Fruit fly (Drosophila melanogaster) Kc167 (cell line): ENCODE data around the gene Nlg2.

Experiments used
- Myc ChIP-seq: fragments of >200 bp; optimal IDR thresholded peaks from 2 replicates; lab custom pipeline; 2017; ENCODE audit warnings: missing external identifiers
- Sin3A ChIP-seq: fragments of >200 bp; optimal IDR thresholded peaks from 2 replicates; lab custom pipeline; 2018; ENCODE audit warnings: missing external identifiers
- h ChIP-seq: fragments of >200 bp; optimal IDR thresholded peaks from 3 replicates; lab custom pipeline; 2018; ENCODE audit warnings: missing external identifiers
- insv ChIP-seq: fragments of >200 bp; optimal IDR thresholded peaks from 3 replicates; lab custom pipeline; 2018; ENCODE audit warnings: missing external identifiers
- psq ChIP-seq: fragments of >200 bp; optimal IDR thresholded peaks from 2 replicates; lab custom pipeline; 2017; ENCODE audit warnings: missing external identifiers
- ttk ChIP-seq: sonication (Bioruptor generic); optimal IDR thresholded peaks from 2 replicates; lab custom pipeline; 2017; ENCODE audit warnings: missing external identifiers

Nlg2 gene

dm6 chr2L:6921360-6922090, 46.8 kb downstream of the Nlg2 start:
- TF ChIP-seq ttk = no peak
- TF ChIP-seq insv (lab: Kevin White, UChicago) = no peak
- no peak for TF ChIP-seq psq
- TF ChIP-seq h (lab: Kevin White, UChicago) = no peak
- no peak for TF ChIP-seq Sin3A
- no peak for TF ChIP-seq Myc (lab: Kevin White, UChicago)

DNA sequence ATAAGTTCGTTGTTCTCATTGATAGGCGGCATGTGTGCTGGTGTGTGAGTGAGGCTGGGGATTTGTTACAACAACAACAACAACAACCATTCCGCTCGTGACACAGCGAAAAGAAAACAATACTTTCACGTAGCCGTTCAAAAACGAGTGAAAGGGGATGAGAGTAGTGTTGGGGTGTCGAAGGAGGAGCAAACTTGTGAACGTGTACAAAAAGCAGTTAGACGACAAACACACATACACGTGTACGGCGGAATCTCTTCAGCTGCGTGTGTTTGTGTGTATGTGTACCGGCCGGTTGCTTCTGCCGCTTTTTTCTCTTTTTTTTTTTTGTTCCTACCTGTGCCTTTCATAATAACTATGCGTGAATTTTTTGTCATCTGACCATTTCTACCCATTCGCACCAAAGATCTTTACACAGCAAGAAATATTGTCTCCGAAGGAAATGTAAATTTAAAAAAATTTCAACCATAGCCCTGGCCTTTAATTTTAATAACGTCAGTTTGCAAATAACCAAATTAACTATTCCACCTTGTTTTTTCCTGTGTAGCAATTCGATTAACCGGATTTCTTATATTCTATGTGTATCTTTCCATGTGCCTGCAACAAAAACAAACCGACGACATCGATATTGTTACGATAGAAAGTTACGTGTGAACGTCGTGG, 47.5 kb downstream of the Nlg2 start:
- no peak for TF ChIP-seq Sin3A
- TF ChIP-seq h (lab: Kevin White, UChicago) = no peak
- TF ChIP-seq psq = no peak
- TF ChIP-seq Myc (lab: Kevin White, UChicago) = no peak
- no peak for TF ChIP-seq insv (lab: Kevin White, UChicago)
- no peak for TF ChIP-seq ttk

DNA sequence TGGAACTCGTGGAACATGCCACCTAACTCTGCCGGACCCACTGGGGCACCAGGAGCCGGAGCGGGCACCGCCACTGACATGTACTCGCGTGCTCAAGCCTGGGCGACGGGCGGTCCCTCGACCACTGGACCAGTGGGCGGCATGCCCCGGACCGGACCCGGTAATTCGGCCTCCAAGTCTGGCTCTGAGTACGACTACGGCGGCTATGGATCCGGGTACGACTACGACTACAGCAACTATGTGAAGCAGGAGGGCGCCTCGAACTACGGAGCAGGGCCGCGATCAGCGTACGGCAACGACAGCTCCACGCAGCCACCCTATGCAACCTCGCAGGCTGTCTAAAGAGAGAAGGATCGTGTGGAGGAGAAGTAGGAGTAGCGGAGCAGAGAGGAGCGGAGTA, 50.4 kb downstream of the Nlg2 start:
- TF ChIP-seq Myc (lab: Kevin White, UChicago) = no peak
- no peak for TF ChIP-seq ttk

DNA sequence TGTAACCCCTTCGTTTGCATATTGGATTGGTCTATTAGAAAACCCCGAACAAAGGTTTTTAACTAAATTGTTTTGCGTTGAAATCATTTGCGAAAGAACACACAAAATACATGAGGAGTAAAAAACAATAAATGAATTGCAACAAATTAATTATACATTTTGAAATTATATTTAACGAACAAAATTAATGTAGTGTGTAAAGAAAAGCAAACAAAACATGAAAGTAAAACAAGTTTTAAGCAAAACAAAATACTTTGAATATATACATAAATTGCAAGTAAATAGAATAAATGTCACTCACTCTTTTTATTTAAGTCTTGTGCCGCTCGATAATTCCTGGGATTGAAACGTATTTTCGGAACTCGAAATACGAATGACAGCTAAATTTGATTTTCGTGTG, 57.1 kb downstream of the Nlg2 start, which contains the start of gene CG43232:
CG43232 (plus strand) TSS at position 301 of the 400 bp plus-strand sequence.
- TF ChIP-seq ttk = no peak
- TF ChIP-seq Sin3A = no peak
- TF ChIP-seq h (lab: Kevin White, UChicago) = no peak
- TF ChIP-seq insv (lab: Kevin White, UChicago) = no peak
- TF ChIP-seq psq = no peak
- no peak for TF ChIP-seq Myc (lab: Kevin White, UChicago)

DNA sequence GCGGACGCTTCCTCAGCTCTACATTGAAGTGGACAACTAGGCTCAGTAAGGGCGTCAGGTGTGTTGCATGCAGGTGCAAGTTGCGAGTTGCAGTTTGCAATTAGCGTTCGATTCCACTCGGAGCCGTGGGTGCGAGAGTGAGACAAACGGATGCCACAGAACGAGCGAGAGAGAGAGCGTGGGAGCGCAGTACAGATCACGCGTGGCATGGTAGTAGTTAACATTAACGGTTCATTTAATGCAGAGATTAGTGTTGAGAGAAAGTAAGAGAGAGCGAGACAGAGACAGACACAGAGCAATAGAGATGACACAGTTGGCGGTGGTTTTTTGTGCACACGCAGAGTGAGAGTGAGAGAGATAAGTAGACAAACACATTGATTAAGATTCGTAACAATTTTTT, 65.0 kb downstream of the Nlg2 start:
- TF ChIP-seq Myc (lab: Kevin White, UChicago) = no peak
- no peak for TF ChIP-seq Sin3A
- no peak for TF ChIP-seq psq
- TF ChIP-seq insv (lab: Kevin White, UChicago) = no peak
- no peak for TF ChIP-seq h (lab: Kevin White, UChicago)
- TF ChIP-seq ttk = no peak

- TF ChIP-seq insv (lab: Kevin White, UChicago) (no peak), Sin3A (no peak)
Measured at dm6 chr2L:6941731-6942130, 67.0 kb downstream of the Nlg2 start.

- TF ChIP-seq Sin3A (no peak), psq (no peak), Myc (lab: Kevin White, UChicago) (no peak), insv (lab: Kevin White, UChicago) (no peak), ttk (no peak), h (lab: Kevin White, UChicago) (no peak)
Measured at dm6 chr2L:6942714-6943113, 68.0 kb downstream of the Nlg2 start, which contains the start of gene CG18304. TSS of gene CG18304 (minus strand) at chr2L:6942814.

DNA sequence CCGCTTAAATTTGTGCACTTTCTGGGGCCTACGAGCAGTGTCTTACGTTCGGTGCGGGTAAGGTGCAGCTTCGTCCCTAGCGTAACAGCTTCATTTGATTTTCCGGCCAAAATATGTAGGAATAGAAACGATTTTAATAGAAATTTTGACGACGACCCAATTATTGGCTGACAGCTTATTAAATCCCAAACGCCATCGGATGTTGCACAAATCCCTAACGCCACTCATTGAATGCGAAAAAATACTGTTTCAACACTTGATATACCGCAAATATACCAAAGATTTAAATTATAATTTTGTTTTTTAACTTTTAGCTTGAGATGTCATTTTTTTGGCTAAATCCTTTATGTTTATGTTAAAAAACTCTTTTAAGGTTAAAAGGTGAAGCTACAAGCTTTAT, 70.4 kb downstream of the Nlg2 start, which contains the start of gene Fgop2:
Fgop2 (minus strand) TSS at position 202 of the 400 bp plus-strand sequence.
- TF ChIP-seq psq (no peak), Sin3A (no peak), h (lab: Kevin White, UChicago) (no peak), insv (lab: Kevin White, UChicago) (no peak), ttk (no peak), Myc (lab: Kevin White, UChicago) (no peak)

dm6 chr2L:6948540-6948942, 73.8 kb downstream of the Nlg2 start, which contains the start of gene ihog:
TSS of gene ihog (minus strand) at chr2L:6948808.
- TF ChIP-seq ttk (no peak), psq (no peak), Sin3A (no peak), h (lab: Kevin White, UChicago) (no peak), insv (lab: Kevin White, UChicago) (no peak), Myc (lab: Kevin White, UChicago) (no peak)

DNA sequence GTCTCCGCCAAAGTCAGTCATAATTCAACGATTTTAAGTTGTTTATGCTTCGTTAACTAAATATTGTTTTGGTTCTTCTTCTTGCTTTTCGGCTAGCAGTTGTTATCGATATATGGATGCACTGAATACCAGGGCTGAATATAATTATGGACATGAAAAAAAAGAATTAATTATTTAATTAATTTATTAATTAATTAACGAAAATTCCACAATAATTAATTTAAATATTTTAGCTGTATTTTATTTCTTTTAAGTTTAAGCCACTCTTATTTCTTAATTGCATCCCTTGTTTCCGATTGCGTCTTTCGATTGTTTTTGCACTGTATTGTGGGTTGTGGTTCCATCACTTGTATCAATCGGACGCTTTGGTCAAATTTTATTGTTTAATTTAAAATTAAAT, 75.4 kb downstream of the Nlg2 start, which contains the start of the genes Gas41 and SA1:
Gas41 (minus strand) TSS at position 112 of the 400 bp plus-strand sequence.
SA1 (plus strand) TSS at position 326 of the 400 bp plus-strand sequence.
- no peak for TF ChIP-seq Sin3A
- no peak for TF ChIP-seq ttk
- TF ChIP-seq h (lab: Kevin White, UChicago) = no peak
- TF ChIP-seq insv (lab: Kevin White, UChicago) = no peak
- TF ChIP-seq Myc (lab: Kevin White, UChicago) = no peak
- TF ChIP-seq psq = no peak
